Fruit fly (Drosophila melanogaster) whole organism, pupa: ENCODE data around the gene CG42693.

Experiments
- CG10348 ChIP-seq: fragments of 200-800 bp; sonication (Bioruptor generic); IDR thresholded peaks from 2 replicates; pipeline ENCODE4 v1.3.6; 2022; ENCODE audit warnings: missing biosample characterization, missing genetic modification characterization
- CG12605 ChIP-seq: fragments of 200-800 bp; sonication (Bioruptor generic); IDR thresholded peaks from 2 replicates; pipeline ENCODE4 v1.3.6; 2022; ENCODE audit warnings: missing biosample characterization, missing genetic modification characterization
- CG13204 ChIP-seq: fragments of 200-800 bp; sonication (Bioruptor generic); optimal IDR thresholded peaks from 2 replicates; lab custom pipeline; 2018; ENCODE audit warnings: missing biosample characterization, mild to moderate bottlenecking, missing genetic modification characterization, moderate library complexity
- CG14655 ChIP-seq: fragments of 200-800 bp; sonication (Bioruptor generic); optimal IDR thresholded peaks from 3 replicates; lab custom pipeline; 2017; ENCODE audit warnings: mild to moderate bottlenecking, missing biosample characterization, missing genetic modification reagents, missing genetic modification characterization
- CG15710 ChIP-seq: fragments of 200-800 bp; sonication (Bioruptor generic); optimal IDR thresholded peaks from 2 replicates; lab custom pipeline; 2018; ENCODE audit warnings: missing biosample characterization, mild to moderate bottlenecking, missing genetic modification characterization, moderate library complexity
- CG17806 ChIP-seq: fragments of 200-800 bp; sonication (Bioruptor generic); optimal IDR thresholded peaks from 2 replicates; lab custom pipeline; 2018; ENCODE audit warnings: missing biosample characterization, mild to moderate bottlenecking, missing genetic modification characterization, moderate library complexity
- CG32121 ChIP-seq: fragments of 200-800 bp; sonication (Bioruptor generic); IDR thresholded peaks from 2 replicates; pipeline ENCODE4 v1.3.6; 2022; ENCODE audit warnings: missing biosample characterization, missing genetic modification characterization
- CG34367 ChIP-seq: fragments of 200-800 bp; sonication (Bioruptor generic); optimal IDR thresholded peaks from 2 replicates; lab custom pipeline; 2018; ENCODE audit warnings: missing biosample characterization, mild to moderate bottlenecking, missing genetic modification characterization
- CG4496 ChIP-seq: fragments of 200-800 bp; sonication (Bioruptor generic); IDR thresholded peaks from 3 replicates; pipeline ENCODE4 v1.3.6; 2022; ENCODE audit warnings: missing biosample characterization, missing genetic modification characterization
- CG8159 ChIP-seq: fragments of 200-800 bp; sonication (Bioruptor generic); optimal IDR thresholded peaks from 3 replicates; lab custom pipeline; 2018; ENCODE audit warnings: missing biosample characterization, mild to moderate bottlenecking, missing genetic modification characterization, moderate library complexity
- CG8301 ChIP-seq: fragments of 200-800 bp; sonication (Bioruptor generic); optimal IDR thresholded peaks from 2 replicates; lab custom pipeline; 2018; ENCODE audit warnings: missing biosample characterization, mild to moderate bottlenecking, missing genetic modification characterization
- CG9948 ChIP-seq: fragments of 200-800 bp; sonication (Bioruptor generic); optimal IDR thresholded peaks from 2 replicates; lab custom pipeline; 2018; ENCODE audit warnings: missing biosample characterization, mild to moderate bottlenecking, missing genetic modification characterization, moderate library complexity
- D1 ChIP-seq: fragments of 200-800 bp; sonication (Bioruptor generic); optimal IDR thresholded peaks from 2 replicates; lab custom pipeline; 2018; ENCODE audit warnings: missing biosample characterization, mild to moderate bottlenecking, missing genetic modification characterization, moderate library complexity
- EcR ChIP-seq: fragments of 200-800 bp; sonication (Bioruptor generic); optimal IDR thresholded peaks from 3 replicates; lab custom pipeline; 2019; ENCODE audit warnings: missing biosample characterization, missing genetic modification characterization, mild to moderate bottlenecking, moderate library complexity, missing genetic modification reagents
- Ets98B ChIP-seq: fragments of 200-800 bp; sonication (Bioruptor generic); IDR thresholded peaks from 2 replicates; pipeline ENCODE4 v1.3.6; 2022; ENCODE audit warnings: missing biosample characterization, missing genetic modification characterization
- Pif1A ChIP-seq: fragments of 200-800 bp; sonication (Bioruptor generic); optimal IDR thresholded peaks from 3 replicates; lab custom pipeline; 2016; ENCODE audit warnings: missing biosample characterization, missing genetic modification characterization
- Pif1B ChIP-seq: fragments of 200-800 bp; sonication (Bioruptor generic); optimal IDR thresholded peaks from 3 replicates; lab custom pipeline; 2016; ENCODE audit warnings: missing biosample characterization, missing genetic modification characterization
- Snoo ChIP-seq: fragments of 200-800 bp; sonication (Bioruptor generic); optimal IDR thresholded peaks from 3 replicates; lab custom pipeline; 2017; ENCODE audit warnings: missing biosample characterization, mild to moderate bottlenecking, missing genetic modification characterization, inconsistent platforms
- fd96Ca ChIP-seq: fragments of 200-800 bp; sonication (Bioruptor generic); IDR thresholded peaks from 3 replicates; pipeline ENCODE4 v1.3.6; 2022; ENCODE audit warnings: missing biosample characterization, missing genetic modification characterization
- gl ChIP-seq: fragments of 200-800 bp; sonication (Bioruptor generic); optimal IDR thresholded peaks from 2 replicates; lab custom pipeline; 2018; ENCODE audit warnings: missing biosample characterization, mild to moderate bottlenecking, missing genetic modification characterization
- rn ChIP-seq: fragments of 200-800 bp; sonication (Bioruptor generic); IDR thresholded peaks from 2 replicates; pipeline ENCODE4 v1.3.6; 2022; ENCODE audit warnings: missing biosample characterization, missing genetic modification characterization

The CG42693 gene

DNA sequence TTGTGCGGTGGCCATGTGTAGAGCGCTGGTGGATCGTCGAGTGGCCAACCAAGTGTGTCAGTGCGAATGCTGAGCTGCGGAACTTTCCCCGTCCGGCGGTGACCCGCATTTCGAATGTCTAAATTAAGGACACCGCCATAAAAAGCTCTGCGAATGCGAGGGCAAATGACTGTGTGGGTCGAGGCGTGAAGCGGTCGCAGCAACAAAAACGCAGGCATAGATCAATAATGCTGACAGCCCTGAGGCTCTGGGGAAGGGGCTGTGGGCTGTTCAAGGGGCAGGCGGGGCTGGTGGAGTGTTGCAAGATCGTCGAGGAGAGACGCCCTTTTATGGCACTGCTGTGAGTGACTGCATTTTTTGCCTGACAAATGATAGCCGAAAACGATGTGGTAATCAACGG is 11.4 kb upstream of the CG42693 start:
- TF ChIP-seq gl (tag; lab: Kevin White, UChicago) (no peak), CG34367 (no peak), fd96Ca (GFP tag; lab: Robert Waterston, UW) (no peak), CG32121 (GFP tag; lab: Robert Waterston, UW) (peak; percentile 23; the same call in 1 of the 2 replicates), Pif1A (GFP tag; lab: Kevin White, UChicago) (no peak)

DNA sequence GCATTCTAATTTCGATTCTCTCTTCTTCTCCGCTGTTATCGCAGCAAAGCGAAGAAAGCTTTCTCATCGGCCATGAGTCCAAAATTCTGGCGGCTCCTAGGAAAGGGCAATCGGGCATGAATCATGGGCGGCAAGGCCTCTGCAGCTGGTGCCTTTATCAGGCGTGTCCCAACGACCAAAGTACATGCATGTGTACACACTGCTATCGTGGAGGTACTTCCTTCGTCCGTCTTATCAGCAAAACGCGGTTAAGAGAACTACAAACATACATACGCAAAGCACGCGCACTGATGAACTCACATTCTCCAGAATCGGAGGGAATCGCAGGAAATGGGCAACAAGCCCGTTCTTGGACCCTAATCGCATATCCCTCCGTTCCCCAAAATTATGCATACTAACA is 10.8 kb upstream of the CG42693 start:
- TF ChIP-seq gl (tag; lab: Kevin White, UChicago) (peak; percentile 52), CG4496 (peak; percentile 31; the same call in 1 of the 3 replicates), Snoo (no peak)

- TF ChIP-seq CG15710 (tag; lab: Kevin White, UChicago): peak; percentile 17
- TF ChIP-seq fd96Ca (GFP tag; lab: Robert Waterston, UW): peak; percentile 32; the same call in 1 of the 3 replicates
- no peak for TF ChIP-seq D1 (tag; lab: Kevin White, UChicago)
- peak; percentile 38 for TF ChIP-seq CG14655 (GFP tag; lab: Kevin White, UChicago)
- TF ChIP-seq Ets98B (GFP tag; lab: Robert Waterston, UW): no peak
- TF ChIP-seq Snoo: peak; percentile 17
- TF ChIP-seq Pif1B (GFP tag; lab: Kevin White, UChicago): peak; percentile 37
- peak; percentile 39 for TF ChIP-seq CG17806 (tag; lab: Kevin White, UChicago)
- TF ChIP-seq CG12605 (GFP tag; lab: Robert Waterston, UW): no peak
- peak; percentile 14 for TF ChIP-seq CG8301 (tag; lab: Kevin White, UChicago)
- TF ChIP-seq CG9948 (tag; lab: Kevin White, UChicago): peak; percentile 23
- TF ChIP-seq, all 21 proteins: peak for 8
These were observed 10.0 kb upstream of the CG42693 start for dm6 chr3R:31718168-31718565.

- TF ChIP-seq rn (GFP tag; lab: Robert Waterston, UW) (peak; percentile 52), CG34367 (peak; percentile 79), gl (tag; lab: Kevin White, UChicago) (peak; percentile 66), CG15710 (tag; lab: Kevin White, UChicago) (peak; percentile 89), CG8159 (tag; lab: Kevin White, UChicago) (peak; percentile 84), CG9948 (tag; lab: Kevin White, UChicago) (peak; percentile 86), CG4496 (peak; percentile 63; the same call in 1 of the 3 replicates), EcR (no peak), CG13204 (GFP tag; lab: Kevin White, UChicago) (peak; percentile 67), CG10348 (GFP tag; lab: Robert Waterston, UW) (peak; percentile 46; the same call in 1 of the 2 replicates), CG8301 (tag; lab: Kevin White, UChicago) (peak; percentile 76), Ets98B (GFP tag; lab: Robert Waterston, UW) (peak; percentile 31), Pif1B (GFP tag; lab: Kevin White, UChicago) (peak; percentile 85), Snoo (peak; percentile 75), CG14655 (GFP tag; lab: Kevin White, UChicago) (peak; percentile 81), CG17806 (tag; lab: Kevin White, UChicago) (peak; percentile 79), D1 (tag; lab: Kevin White, UChicago) (peak; percentile 62), fd96Ca (GFP tag; lab: Robert Waterston, UW) (peak; percentile 81), Pif1A (GFP tag; lab: Kevin White, UChicago) (peak; percentile 89), CG32121 (GFP tag; lab: Robert Waterston, UW) (peak; percentile 67), CG12605 (GFP tag; lab: Robert Waterston, UW) (no peak)
These were observed 9.4 kb upstream of the CG42693 start for dm6 chr3R:31717299-31718167.

dm6 chr3R:31716265-31716664 is 8.1 kb upstream of the CG42693 start:
- TF ChIP-seq CG8301 (tag; lab: Kevin White, UChicago) (no peak), CG14655 (GFP tag; lab: Kevin White, UChicago) (no peak), CG12605 (GFP tag; lab: Robert Waterston, UW) (no peak), D1 (tag; lab: Kevin White, UChicago) (no peak), CG10348 (GFP tag; lab: Robert Waterston, UW) (no peak), CG4496 (no peak), Ets98B (GFP tag; lab: Robert Waterston, UW) (no peak), Snoo (no peak), fd96Ca (GFP tag; lab: Robert Waterston, UW) (no peak), gl (tag; lab: Kevin White, UChicago) (no peak), CG9948 (tag; lab: Kevin White, UChicago) (no peak), CG34367 (no peak)

- TF ChIP-seq Pif1B (GFP tag; lab: Kevin White, UChicago) (no peak), CG32121 (GFP tag; lab: Robert Waterston, UW) (no peak), CG12605 (GFP tag; lab: Robert Waterston, UW) (no peak), Snoo (peak; percentile 2), EcR (no peak)
These were observed 7.5 kb upstream of the CG42693 start for dm6 chr3R:31715713-31716024.
